Worm (Caenorhabditis elegans) whole organism, midembryonic: Measurements from ENCODE around the gene mup-4.

Source experiments
- T22C8.4 ChIP-seq: fragments of 200-800 bp; sonication (Bioruptor generic); IDR thresholded peaks from 2 replicates; pipeline ENCODE4 v1.3.6; 2022; ENCODE audit warnings: missing genetic modification characterization, missing compliant biosample characterization
- cog-1 ChIP-seq: sonication (generic microtip); optimal IDR thresholded peaks from 2 replicates; lab custom pipeline; 2016; ENCODE audit warnings: missing genetic modification characterization, missing compliant biosample characterization
- flt-1 ChIP-seq: fragments of 200-800 bp; sonication (Bioruptor generic); IDR thresholded peaks from 2 replicates; pipeline ENCODE4 v1.3.6; 2022; ENCODE audit warnings: missing genetic modification characterization, missing compliant biosample characterization
- klf-2 ChIP-seq: fragments of 200-800 bp; sonication (Bioruptor generic); conservative IDR thresholded peaks from 2 replicates; pipeline ENCODE4 v1.3.6; 2022; ENCODE audit warnings: missing genetic modification reagents, missing genetic modification characterization, missing compliant biosample characterization
- med-1 ChIP-seq: sonication (generic microtip); optimal IDR thresholded peaks from 2 replicates; lab custom pipeline; 2017; ENCODE audit warnings: missing genetic modification characterization, mild to moderate bottlenecking, missing compliant biosample characterization, antibody characterized with exemption, missing genetic modification reagents; ENCODE audit not compliant: insufficient read depth
- ref-1 ChIP-seq: fragments of 200-800 bp; sonication (Bioruptor generic); conservative IDR thresholded peaks from 2 replicates; pipeline ENCODE4 v1.3.6; 2022; ENCODE audit warnings: missing genetic modification reagents, missing genetic modification characterization, missing compliant biosample characterization
- tab-1 ChIP-seq: fragments of 200-800 bp; sonication (Bioruptor generic); IDR thresholded peaks from 2 replicates; pipeline ENCODE4 v1.3.6; 2022; ENCODE audit warnings: missing genetic modification characterization, missing compliant biosample characterization
- ztf-23 ChIP-seq: fragments of 200-800 bp; sonication (Bioruptor generic); IDR thresholded peaks from 2 replicates; pipeline ENCODE4 v1.3.6; 2022; ENCODE audit warnings: missing genetic modification reagents, missing genetic modification characterization, missing compliant biosample characterization
- ztf-29 ChIP-seq: fragments of 200-800 bp; sonication (Bioruptor generic); IDR thresholded peaks from 2 replicates; pipeline ENCODE4 v1.3.6; 2022; ENCODE audit warnings: missing genetic modification reagents, missing genetic modification characterization, missing compliant biosample characterization

ce11 chrIII:7531385-7531784 is 42.5 kb upstream of the mup-4 start:
- no peak for TF ChIP-seq cog-1 (tag; lab: Kevin White, UChicago)
- no peak for TF ChIP-seq T22C8.4 (GFP tag; lab: Robert Waterston, UW)
- TF ChIP-seq ref-1 (GFP tag; lab: Robert Waterston, UW), result no peak
- TF ChIP-seq med-1 (GFP tag; lab: Kevin White, UChicago), result no peak
- TF ChIP-seq ztf-29 (GFP tag; lab: Robert Waterston, UW), result no peak
- TF ChIP-seq ztf-23 (GFP tag; lab: Robert Waterston, UW), result no peak
- TF ChIP-seq flt-1 (GFP tag; lab: Robert Waterston, UW), result no peak
- TF ChIP-seq klf-2 (GFP tag; lab: Robert Waterston, UW), result no peak
- no peak for TF ChIP-seq tab-1 (GFP tag; lab: Robert Waterston, UW)
